Fruit fly (Drosophila melanogaster) whole organism, prepupa: ENCODE results near the gene CG31523.

Experiments
- Blimp-1 ChIP-seq: fragments of 200-800 bp; sonication (Bioruptor generic); optimal IDR thresholded peaks from 3 replicates; lab custom pipeline; 2017; ENCODE audit warnings: missing biosample characterization, missing genetic modification characterization, mild to moderate bottlenecking, moderate library complexity, missing genetic modification reagents
- CG10631 ChIP-seq: fragments of 200-800 bp; sonication (Bioruptor generic); optimal IDR thresholded peaks from 2 replicates; lab custom pipeline; 2016; ENCODE audit warnings: missing biosample characterization, missing genetic modification characterization
- CG10669 ChIP-seq: fragments of 200-800 bp; sonication (Bioruptor generic); optimal IDR thresholded peaks from 3 replicates; lab custom pipeline; 2018; ENCODE audit warnings: missing biosample characterization, mild to moderate bottlenecking, missing genetic modification characterization, moderate library complexity
- CG11762 ChIP-seq: fragments of 200-800 bp; sonication (Bioruptor generic); optimal IDR thresholded peaks from 3 replicates; lab custom pipeline; 2016; ENCODE audit warnings: missing biosample characterization, missing genetic modification characterization; ENCODE audit not compliant: insufficient read depth
- CG1621 ChIP-seq: fragments of 200-800 bp; sonication (Bioruptor generic); optimal IDR thresholded peaks from 3 replicates; lab custom pipeline; 2018; ENCODE audit warnings: missing biosample characterization, mild to moderate bottlenecking, missing genetic modification characterization
- CG31627 ChIP-seq: fragments of 200-800 bp; sonication (Bioruptor generic); optimal IDR thresholded peaks from 3 replicates; lab custom pipeline; 2016; ENCODE audit warnings: missing biosample characterization, missing genetic modification characterization
- CG34406 ChIP-seq: fragments of 200-800 bp; sonication (Bioruptor generic); optimal IDR thresholded peaks from 3 replicates; lab custom pipeline; 2016; ENCODE audit warnings: missing biosample characterization, missing genetic modification characterization
- CG3919 ChIP-seq: fragments of 200-800 bp; sonication (Bioruptor generic); optimal IDR thresholded peaks from 3 replicates; lab custom pipeline; 2016; ENCODE audit warnings: missing biosample characterization, missing genetic modification characterization
- CG4318 ChIP-seq: fragments of 200-800 bp; sonication (Bioruptor generic); optimal IDR thresholded peaks from 3 replicates; lab custom pipeline; 2017; ENCODE audit warnings: missing biosample characterization, mild to moderate bottlenecking, missing genetic modification characterization
- CG6163 ChIP-seq: fragments of 200-800 bp; sonication (Bioruptor generic); IDR thresholded peaks from 3 replicates; pipeline ENCODE4 v1.3.6; 2022; ENCODE audit warnings: missing biosample characterization, missing genetic modification characterization
- CG6276 ChIP-seq: fragments of 200-800 bp; sonication (Bioruptor generic); optimal IDR thresholded peaks from 2 replicates; lab custom pipeline; 2017; ENCODE audit warnings: missing biosample characterization, mild to moderate bottlenecking, missing genetic modification characterization
- CG6792 ChIP-seq: fragments of 200-800 bp; sonication (Bioruptor generic); optimal IDR thresholded peaks from 3 replicates; lab custom pipeline; 2016; ENCODE audit warnings: missing biosample characterization, missing genetic modification characterization
- CG6808 ChIP-seq: fragments of 200-800 bp; sonication (Bioruptor generic); optimal IDR thresholded peaks from 3 replicates; lab custom pipeline; 2017; ENCODE audit warnings: missing biosample characterization, missing genetic modification characterization, mild to moderate bottlenecking, moderate library complexity, missing genetic modification reagents
- CG6854 ChIP-seq: fragments of 200-800 bp; sonication (Bioruptor generic); optimal IDR thresholded peaks from 2 replicates; lab custom pipeline; 2017; ENCODE audit warnings: missing biosample characterization, mild to moderate bottlenecking, missing genetic modification characterization
- CG8119 ChIP-seq: fragments of 200-800 bp; sonication (Bioruptor generic); IDR thresholded peaks from 3 replicates; pipeline ENCODE4 v1.3.6; 2022; ENCODE audit warnings: missing biosample characterization, missing genetic modification characterization
- CG8632 ChIP-seq: fragments of 200-800 bp; sonication (Bioruptor generic); optimal IDR thresholded peaks from 3 replicates; lab custom pipeline; 2016; ENCODE audit warnings: missing biosample characterization, missing genetic modification characterization
- CG9139 ChIP-seq: fragments of 200-800 bp; sonication (Bioruptor generic); optimal IDR thresholded peaks from 3 replicates; lab custom pipeline; 2017; ENCODE audit warnings: missing biosample characterization, mild to moderate bottlenecking, missing genetic modification characterization
- Eip75B ChIP-seq: fragments of 200-800 bp; sonication (Bioruptor generic); optimal IDR thresholded peaks from 3 replicates; lab custom pipeline; 2016; ENCODE audit warnings: missing biosample characterization, missing genetic modification characterization
- Eip78C ChIP-seq: fragments of 200-800 bp; sonication (Bioruptor generic); peaks from one replicate; lab custom pipeline; 2016; ENCODE audit warnings: missing biosample characterization, missing genetic modification characterization
- Eip93F ChIP-seq: fragments of 200-800 bp; sonication (Bioruptor generic); optimal IDR thresholded peaks from 2 replicates; lab custom pipeline; 2016; ENCODE audit warnings: missing biosample characterization, mild to moderate bottlenecking, missing genetic modification characterization
- Ets21C ChIP-seq: fragments of 200-800 bp; sonication (Bioruptor generic); optimal IDR thresholded peaks from 3 replicates; lab custom pipeline; 2016; ENCODE audit warnings: missing biosample characterization, missing genetic modification characterization
- Ets96B ChIP-seq: fragments of 200-800 bp; optimal IDR thresholded peaks from 2 replicates; lab custom pipeline; 2019; ENCODE audit warnings: missing biosample characterization, mild to moderate bottlenecking, missing genetic modification characterization, moderate library complexity
- Hr39 ChIP-seq: fragments of 200-800 bp; sonication (Bioruptor generic); optimal IDR thresholded peaks from 2 replicates; lab custom pipeline; 2016; ENCODE audit warnings: missing biosample characterization, missing genetic modification characterization
- Hr4 ChIP-seq: fragments of 200-800 bp; sonication (Bioruptor generic); optimal IDR thresholded peaks from 3 replicates; lab custom pipeline; 2016; ENCODE audit warnings: missing biosample characterization, missing genetic modification characterization
- Lpt ChIP-seq: fragments of 200-800 bp; sonication (Bioruptor generic); optimal IDR thresholded peaks from 3 replicates; lab custom pipeline; 2016; ENCODE audit warnings: missing biosample characterization, missing genetic modification characterization
- Smox ChIP-seq: fragments of 200-800 bp; sonication (Bioruptor generic); optimal IDR thresholded peaks from 3 replicates; lab custom pipeline; 2016; ENCODE audit warnings: missing biosample characterization, missing genetic modification characterization
- Sox102F ChIP-seq: fragments of 200-800 bp; sonication (Bioruptor generic); optimal IDR thresholded peaks from 2 replicates; lab custom pipeline; 2016; ENCODE audit warnings: missing biosample characterization, mild to moderate bottlenecking, missing genetic modification characterization
- Sox14 ChIP-seq: fragments of 200-800 bp; sonication (Bioruptor generic); optimal IDR thresholded peaks from 3 replicates; lab custom pipeline; 2016; ENCODE audit warnings: missing biosample characterization, missing genetic modification characterization
- Sox15 ChIP-seq: fragments of 200-800 bp; sonication (Bioruptor generic); optimal IDR thresholded peaks from 3 replicates; lab custom pipeline; 2016; ENCODE audit warnings: missing biosample characterization, missing genetic modification characterization
- achi ChIP-seq: fragments of 200-800 bp; sonication (Bioruptor generic); optimal IDR thresholded peaks from 3 replicates; lab custom pipeline; 2016; ENCODE audit warnings: missing biosample characterization, missing genetic modification characterization
- cyc ChIP-seq: fragments of 200-800 bp; sonication (Bioruptor generic); optimal IDR thresholded peaks from 3 replicates; lab custom pipeline; 2016; ENCODE audit warnings: missing biosample characterization, missing genetic modification characterization
- dac ChIP-seq: fragments of 200-800 bp; sonication (Bioruptor generic); optimal IDR thresholded peaks from 2 replicates; lab custom pipeline; 2017; ENCODE audit warnings: missing biosample characterization, mild to moderate bottlenecking, missing genetic modification characterization
- dsx ChIP-seq: fragments of 200-800 bp; optimal IDR thresholded peaks from 3 replicates; lab custom pipeline; 2019; ENCODE audit warnings: missing biosample characterization, mild to moderate bottlenecking, missing genetic modification characterization, moderate library complexity; ENCODE audit not compliant: poor library complexity, severe bottlenecking
- eg ChIP-seq: fragments of 200-800 bp; sonication (Bioruptor generic); IDR thresholded peaks from 3 replicates; pipeline ENCODE4 v1.3.6; 2022; ENCODE audit warnings: missing biosample characterization, missing genetic modification characterization
- esn ChIP-seq: fragments of 200-800 bp; sonication (Bioruptor generic); optimal IDR thresholded peaks from 2 replicates; lab custom pipeline; 2016; ENCODE audit warnings: missing biosample characterization, mild to moderate bottlenecking, missing genetic modification characterization, moderate library complexity
- fd85E ChIP-seq: fragments of 200-800 bp; sonication (Bioruptor generic); optimal IDR thresholded peaks from 3 replicates; lab custom pipeline; 2016; ENCODE audit warnings: missing biosample characterization, missing genetic modification characterization
- fkh ChIP-seq: fragments of 200-800 bp; sonication (Bioruptor generic); optimal IDR thresholded peaks from 3 replicates; lab custom pipeline; 2017; ENCODE audit warnings: missing biosample characterization, mild to moderate bottlenecking, missing genetic modification characterization, moderate library complexity
- net ChIP-seq: fragments of 200-800 bp; sonication (Bioruptor generic); optimal IDR thresholded peaks from 3 replicates; lab custom pipeline; 2016; ENCODE audit warnings: missing biosample characterization, missing genetic modification characterization
- pdm3 ChIP-seq: fragments of 200-800 bp; sonication (Bioruptor generic); optimal IDR thresholded peaks from 3 replicates; lab custom pipeline; 2016; ENCODE audit warnings: missing biosample characterization, missing genetic modification characterization
- spab ChIP-seq: fragments of 200-800 bp; sonication (Bioruptor generic); optimal IDR thresholded peaks from 2 replicates; lab custom pipeline; 2017; ENCODE audit warnings: missing biosample characterization, mild to moderate bottlenecking, missing genetic modification characterization, missing genetic modification reagents
- ss ChIP-seq, 2 experiments: fragments of 200-800 bp; sonication (Bioruptor generic); optimal IDR thresholded peaks; 2 replicates in 1 of 2; 3 replicates in 1 of 2; lab custom pipeline; 2017 to 2018; ENCODE audit warnings: mild to moderate bottlenecking in 2 of 2, missing biosample characterization in 2 of 2, missing genetic modification characterization in 2 of 2, moderate library complexity in 1 of 2
- svp ChIP-seq: fragments of 200-800 bp; sonication (Bioruptor generic); peaks from one replicate; lab custom pipeline; 2016; ENCODE audit warnings: missing biosample characterization, missing genetic modification characterization
- topi ChIP-seq: fragments of 200-800 bp; sonication (Bioruptor generic); optimal IDR thresholded peaks from 3 replicates; lab custom pipeline; 2016; ENCODE audit warnings: missing biosample characterization, missing genetic modification characterization
- vri ChIP-seq: fragments of 200-800 bp; sonication (Bioruptor generic); optimal IDR thresholded peaks from 3 replicates; lab custom pipeline; 2016; ENCODE audit warnings: missing biosample characterization, mild to moderate bottlenecking, missing genetic modification characterization

Gene CG31523

dm6 chr3R:4471047-4471751 lies 7.8 kb downstream of the CG31523 start:
- TF ChIP-seq fd85E (peak; percentile 11), fkh (peak; percentile 59), dsx (GFP tag; lab: Kevin White, UChicago) (peak; percentile 1), Eip93F (GFP tag; lab: Kevin White, UChicago) (peak; percentile 39), CG6792 (GFP tag; lab: Kevin White, UChicago) (no peak), esn (no peak), topi (GFP tag; lab: Kevin White, UChicago) (peak; percentile 3), Eip78C (peak; percentile 85), Sox14 (GFP tag; lab: Kevin White, UChicago) (no peak), vri (GFP tag; lab: Kevin White, UChicago) (peak; percentile 61), CG3919 (GFP tag; lab: Kevin White, UChicago) (peak; percentile 5), CG9139 (GFP tag; lab: Kevin White, UChicago) (peak; percentile 21), CG34406 (GFP tag; lab: Kevin White, UChicago) (no peak), svp (GFP tag; lab: Kevin White, UChicago) (peak; percentile 74), cyc (no peak), CG8632 (GFP tag; lab: Kevin White, UChicago) (no peak), CG6163 (GFP tag; lab: Robert Waterston, UW) (peak; percentile 29; the same call in 1 of the 3 replicates), CG1621 (tag; lab: Kevin White, UChicago) (peak; percentile 68), CG11762 (GFP tag; lab: Kevin White, UChicago) (no peak), Sox15 (GFP tag; lab: Kevin White, UChicago) (no peak), CG8119 (GFP tag; lab: Robert Waterston, UW) (no peak), Ets21C (GFP tag; lab: Kevin White, UChicago) (no peak), CG6854 (GFP tag; lab: Kevin White, UChicago) (peak; percentile 41), CG6276 (GFP tag; lab: Kevin White, UChicago) (no peak), Eip75B (GFP tag; lab: Kevin White, UChicago) (no peak), dac (no peak), Blimp-1 (GFP tag; lab: Kevin White, UChicago) (no peak), Hr4 (GFP tag; lab: Kevin White, UChicago) (no peak)

- TF ChIP-seq svp (GFP tag; lab: Kevin White, UChicago) (no peak), Sox102F (GFP tag; lab: Kevin White, UChicago) (no peak), eg (GFP tag; lab: Robert Waterston, UW) (no peak), Hr39 (GFP tag; lab: Kevin White, UChicago) (no peak), CG6792 (GFP tag; lab: Kevin White, UChicago) (no peak), vri (GFP tag; lab: Kevin White, UChicago) (peak; percentile 68)
Measured at dm6 chr3R:4470695-4471046, 8.3 kb downstream of the CG31523 start.

- TF ChIP-seq achi (GFP tag; lab: Kevin White, UChicago) = no peak
- no peak for TF ChIP-seq CG10631 (GFP tag; lab: Kevin White, UChicago)
- TF ChIP-seq CG9139 (GFP tag; lab: Kevin White, UChicago) = peak; percentile 44
- peak; percentile 56 for TF ChIP-seq CG6808 (GFP tag; lab: Kevin White, UChicago)
- no peak for TF ChIP-seq net
- peak; percentile 37 to 57 for TF ChIP-seq ss (GFP tag; optimal IDR thresholded peaks at IDR 0.05; lab: Kevin White, UChicago)
- peak; percentile 19 for TF ChIP-seq CG10669 (GFP tag; lab: Kevin White, UChicago)
- TF ChIP-seq Hr4 (GFP tag; lab: Kevin White, UChicago) = no peak
- TF ChIP-seq CG4318 (GFP tag; lab: Kevin White, UChicago) = no peak
- peak; percentile 64 for TF ChIP-seq CG6854 (GFP tag; lab: Kevin White, UChicago)
- TF ChIP-seq pdm3 (GFP tag; lab: Kevin White, UChicago) = no peak
- peak; percentile 17 for TF ChIP-seq Sox14 (GFP tag; lab: Kevin White, UChicago)
- TF ChIP-seq CG6163 (GFP tag; lab: Robert Waterston, UW) = no peak
- peak; percentile 1 for TF ChIP-seq topi (GFP tag; lab: Kevin White, UChicago)
- TF ChIP-seq CG6792 (GFP tag; lab: Kevin White, UChicago) = no peak
- peak; percentile 36 for TF ChIP-seq spab (GFP tag; lab: Kevin White, UChicago)
- no peak for TF ChIP-seq CG34406 (GFP tag; lab: Kevin White, UChicago)
- no peak for TF ChIP-seq CG31627 (GFP tag; lab: Kevin White, UChicago)
- peak; percentile 41 for TF ChIP-seq Eip78C
- peak; percentile 48 for TF ChIP-seq Blimp-1 (GFP tag; lab: Kevin White, UChicago)
- no peak for TF ChIP-seq vri (GFP tag; lab: Kevin White, UChicago)
- no peak for TF ChIP-seq Ets96B (tag; lab: Kevin White, UChicago)
- peak; percentile 86 for TF ChIP-seq svp (GFP tag; lab: Kevin White, UChicago)
- no peak for TF ChIP-seq CG6276 (GFP tag; lab: Kevin White, UChicago)
- TF ChIP-seq Smox (GFP tag; lab: Kevin White, UChicago) = no peak
- TF ChIP-seq CG1621 (tag; lab: Kevin White, UChicago) = peak; percentile 49
- no peak for TF ChIP-seq Lpt
- no peak for TF ChIP-seq cyc
- no peak for TF ChIP-seq CG3919 (GFP tag; lab: Kevin White, UChicago)
Measured at dm6 chr3R:4468926-4469325, 10.1 kb downstream of the CG31523 start.
